Worm (Caenorhabditis elegans) whole organism, late embryonic: ENCODE measurements around the gene T22F3.11.

ENCODE experiments used
- ama-1 ChIP-seq: fragments of 150-350 bp; optimal IDR thresholded peaks from 2 replicates; lab custom pipeline; 2014
- ceh-22 ChIP-seq: sonication (generic microtip); optimal IDR thresholded peaks from 2 replicates; lab custom pipeline; 2017; ENCODE audit warnings: missing biosample characterization, missing genetic modification characterization
- dve-1 ChIP-seq: sonication (generic microtip); optimal IDR thresholded peaks from 2 replicates; lab custom pipeline; 2017; ENCODE audit warnings: antibody characterized with exemption, mild to moderate bottlenecking, missing genetic modification characterization, missing compliant biosample characterization
- elt-2 ChIP-seq: sonication (generic microtip); optimal IDR thresholded peaks from 2 replicates; lab custom pipeline; 2016; ENCODE audit warnings: missing genetic modification reagents, missing genetic modification characterization, missing compliant biosample characterization
- ets-4 ChIP-seq: sonication (generic microtip); optimal IDR thresholded peaks from 2 replicates; lab custom pipeline; 2016; ENCODE audit warnings: missing genetic modification characterization, missing compliant biosample characterization
- eyg-1 ChIP-seq: sonication (generic microtip); optimal IDR thresholded peaks from 2 replicates; lab custom pipeline; 2016; ENCODE audit warnings: missing genotype, missing genetic modification characterization, missing compliant biosample characterization
- nhr-11 ChIP-seq: fragments of 150-350 bp; optimal IDR thresholded peaks from 2 replicates; lab custom pipeline; 2014; ENCODE audit warnings: missing biosample characterization, missing genetic modification characterization
- nhr-232 ChIP-seq: sonication (generic microtip); optimal IDR thresholded peaks from 2 replicates; lab custom pipeline; 2016; ENCODE audit warnings: missing genetic modification characterization, missing compliant biosample characterization
- tbx-7 ChIP-seq: sonication (generic microtip); optimal IDR thresholded peaks from 2 replicates; lab custom pipeline; 2016; ENCODE audit warnings: missing genotype, missing genetic modification characterization, missing compliant biosample characterization
- unc-55 ChIP-seq: sonication (generic microtip); optimal IDR thresholded peaks from 2 replicates; lab custom pipeline; 2017; ENCODE audit warnings: missing biosample characterization, missing genetic modification reagents, missing genetic modification characterization

DNA sequence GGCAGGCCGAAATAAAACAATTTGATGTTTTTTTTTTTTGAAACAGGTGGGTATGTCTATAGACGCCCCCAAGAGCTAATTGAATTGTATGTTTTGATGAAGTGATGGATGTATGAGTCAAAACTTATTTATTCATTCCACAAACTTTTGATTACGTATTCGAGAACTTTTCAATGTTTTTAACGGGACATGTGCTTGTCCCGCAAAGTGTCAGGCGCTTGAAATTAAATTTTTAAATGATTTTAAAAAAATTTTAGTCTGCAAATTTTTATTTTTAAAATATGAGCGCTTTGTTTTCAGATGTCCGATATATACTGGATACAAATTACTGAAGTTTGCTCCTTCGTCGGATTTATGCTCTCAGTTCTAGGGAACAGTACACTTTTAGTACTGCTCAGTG is 35.1 kb upstream of the T22F3.11 start, which contains the start of gene str-114:
- no peak for TF ChIP-seq tbx-7
- TF ChIP-seq eyg-1 (tag; lab: Kevin White, UChicago): no peak
- no peak for TF ChIP-seq elt-2 (tag; lab: Kevin White, UChicago)
- TF ChIP-seq ama-1 (lab: Kevin White, UChicago): no peak
- no peak for TF ChIP-seq ceh-22
- no peak for TF ChIP-seq dve-1
- no peak for TF ChIP-seq nhr-232 (tag; lab: Kevin White, UChicago)
- no peak for TF ChIP-seq nhr-11 (tag; lab: Kevin White, UChicago)
- TF ChIP-seq ets-4 (tag; lab: Kevin White, UChicago): no peak
- no peak for TF ChIP-seq unc-55 (GFP tag; lab: Kevin White, UChicago)
